Fruit fly (Drosophila melanogaster): Measurements from ENCODE around the gene CG13457.
A peak's percentile ranks its signal among the peaks of the same experiment; 100 is the strongest.

Gene CG13457

DNA sequence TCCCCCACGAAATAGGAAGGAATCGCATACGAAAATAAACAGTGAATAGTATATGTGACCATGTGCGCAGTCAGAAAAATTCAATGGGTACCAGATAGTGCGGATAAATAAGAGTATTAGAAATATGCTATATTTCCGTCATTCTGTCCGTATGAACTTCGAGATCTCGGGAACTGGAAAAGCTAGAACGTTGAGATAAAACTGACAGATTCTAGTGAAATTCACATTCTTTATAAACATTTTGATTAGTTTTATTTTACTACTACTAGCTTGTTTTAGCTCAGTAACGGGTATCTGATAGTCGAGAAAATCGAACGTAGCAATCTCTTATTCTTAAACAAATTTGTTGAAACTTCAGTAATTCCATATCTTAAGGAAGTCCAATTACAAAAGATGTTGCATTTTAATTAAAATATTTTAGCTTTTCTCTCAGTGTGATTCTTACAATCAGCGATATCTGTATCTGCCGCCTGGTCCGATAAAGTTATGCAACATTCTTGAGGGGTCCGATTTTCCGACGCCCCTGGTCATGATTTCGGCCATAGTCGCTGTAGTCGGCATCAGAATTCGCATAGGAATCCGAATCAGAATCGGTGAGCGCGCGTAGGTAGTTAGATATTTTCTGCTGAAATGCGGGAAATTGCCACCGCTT is 41.4 kb upstream of the CG13457 start:
- TF ChIP-seq lola (GFP tag; optimal IDR thresholded peaks at IDR 0.05) (no peak), pan (optimal IDR thresholded peaks at IDR 0.05) (no peak), usp (GFP tag; optimal IDR thresholded peaks at IDR 0.05) (no peak)

dm6 chr3L:15171769-15172403 is 40.7 kb upstream of the CG13457 start:
- TF ChIP-seq Dif (GFP tag; optimal IDR thresholded peaks at IDR 0.05; ENCODE audit: partially characterized antibody) (no peak), tai (GFP tag; optimal IDR thresholded peaks at IDR 0.05) (no peak), Hr78 (GFP tag; optimal IDR thresholded peaks at IDR 0.05) (no peak), Jra (GFP tag; optimal IDR thresholded peaks at IDR 0.05) (no peak), Hr83 (GFP tag; optimal IDR thresholded peaks at IDR 0.05; ENCODE audit: poor library complexity, severe bottlenecking) (no peak), Hnf4 (GFP tag; optimal IDR thresholded peaks at IDR 0.05) (no peak), Vsx2 (GFP tag; optimal IDR thresholded peaks at IDR 0.05; ENCODE audit: partially characterized antibody) (no peak), Mio (GFP tag; optimal IDR thresholded peaks at IDR 0.05) (no peak), dmrt93B (GFP tag; optimal IDR thresholded peaks at IDR 0.05) (no peak), CG32264 (GFP tag; optimal IDR thresholded peaks at IDR 0.05) (no peak), usp (GFP tag; optimal IDR thresholded peaks at IDR 0.05) (no peak), pan (optimal IDR thresholded peaks at IDR 0.05) (no peak), Rel (GFP tag; optimal IDR thresholded peaks at IDR 0.05) (no peak), Rel (tag; optimal IDR thresholded peaks at IDR 0.05) (no peak), woc (GFP tag; optimal IDR thresholded peaks at IDR 0.05) (no peak), psq (GFP tag; optimal IDR thresholded peaks at IDR 0.05) (no peak), Abd-B (GFP tag; optimal IDR thresholded peaks at IDR 0.05) (no peak), CrebA (GFP tag; optimal IDR thresholded peaks at IDR 0.05; ENCODE audit: borderline replicate concordance) (no peak), sage (GFP tag; optimal IDR thresholded peaks at IDR 0.05) (no peak), lola (GFP tag; optimal IDR thresholded peaks at IDR 0.05) (no peak)

DNA sequence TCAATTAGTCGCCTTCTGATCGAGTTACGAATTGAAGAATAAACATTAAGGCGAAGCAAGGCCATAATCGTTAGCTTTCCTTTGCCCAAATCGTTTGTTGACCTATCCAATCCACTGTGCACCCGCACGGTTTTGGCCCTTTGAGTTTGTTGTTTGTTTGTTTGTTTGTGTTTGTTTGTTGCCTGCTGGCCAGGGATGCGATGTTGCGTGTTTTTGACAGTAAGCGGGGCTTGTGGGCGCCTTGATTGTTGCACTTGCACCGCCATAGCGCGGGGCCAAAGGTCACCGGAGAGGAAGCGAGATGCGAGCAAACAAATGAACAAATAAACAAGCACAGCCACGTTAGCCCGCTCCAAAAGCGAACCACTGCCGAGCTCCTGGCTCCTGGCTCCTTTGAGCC is 38.6 kb upstream of the CG13457 start:
- TF ChIP-seq sv (GFP tag; optimal IDR thresholded peaks at IDR 0.05): no peak
- TF ChIP-seq pan (optimal IDR thresholded peaks at IDR 0.05): no peak
- no peak for TF ChIP-seq Myc (optimal IDR thresholded peaks at IDR 0.05)
- TF ChIP-seq Mio (GFP tag; optimal IDR thresholded peaks at IDR 0.05): no peak
- no peak for TF ChIP-seq dsf (GFP tag; optimal IDR thresholded peaks at IDR 0.05; ENCODE audit: borderline replicate concordance)
- TF ChIP-seq Hr83 (GFP tag; optimal IDR thresholded peaks at IDR 0.05; ENCODE audit: poor library complexity, severe bottlenecking): no peak
- TF ChIP-seq h (GFP tag; optimal IDR thresholded peaks at IDR 0.05): no peak
- no peak for TF ChIP-seq lola (GFP tag; optimal IDR thresholded peaks at IDR 0.05)
- no peak for TF ChIP-seq GATAd (GFP tag; optimal IDR thresholded peaks at IDR 0.05)
- TF ChIP-seq usp (GFP tag; optimal IDR thresholded peaks at IDR 0.05): no peak
- no peak for TF ChIP-seq woc (GFP tag; optimal IDR thresholded peaks at IDR 0.05)
- TF ChIP-seq Hr78 (GFP tag; optimal IDR thresholded peaks at IDR 0.05): no peak
- no peak for TF ChIP-seq HLH106 (tag; optimal IDR thresholded peaks at IDR 0.05)
- TF ChIP-seq Dif (GFP tag; optimal IDR thresholded peaks at IDR 0.05; ENCODE audit: partially characterized antibody): no peak
- TF ChIP-seq Rel (GFP tag; optimal IDR thresholded peaks at IDR 0.05): no peak
- no peak for TF ChIP-seq Rel (tag; optimal IDR thresholded peaks at IDR 0.05)

- peak; percentile 24 for TF ChIP-seq Dfd (GFP tag; optimal IDR thresholded peaks at IDR 0.05)
- TF ChIP-seq foxo (GFP tag; optimal IDR thresholded peaks at IDR 0.05): no peak
Measured at dm6 chr3L:15169010-15169409, 37.8 kb upstream of the CG13457 start.

- TF ChIP-seq dl (GFP tag; optimal IDR thresholded peaks at IDR 0.05; ENCODE audit: insufficient read depth in 1 of 2, partially characterized antibody in 2 of 2) (no peak), jim (GFP tag; optimal IDR thresholded peaks at IDR 0.05) (no peak), Sp1 (GFP tag; optimal IDR thresholded peaks at IDR 0.05) (no peak), Rel (GFP tag; optimal IDR thresholded peaks at IDR 0.05) (no peak), Rel (tag; optimal IDR thresholded peaks at IDR 0.05) (no peak), sv (GFP tag; optimal IDR thresholded peaks at IDR 0.05) (no peak), CG32264 (GFP tag; optimal IDR thresholded peaks at IDR 0.05) (no peak), ey (GFP tag; optimal IDR thresholded peaks at IDR 0.05) (no peak), pan (optimal IDR thresholded peaks at IDR 0.05) (no peak), Hnf4 (GFP tag; optimal IDR thresholded peaks at IDR 0.05) (no peak), HLH106 (tag; optimal IDR thresholded peaks at IDR 0.05) (no peak), dmrt93B (GFP tag; optimal IDR thresholded peaks at IDR 0.05) (no peak), Myc (optimal IDR thresholded peaks at IDR 0.05) (no peak), Mio (GFP tag; optimal IDR thresholded peaks at IDR 0.05) (no peak), N (GFP tag; optimal IDR thresholded peaks at IDR 0.05) (no peak), foxo (GFP tag; optimal IDR thresholded peaks at IDR 0.05) (no peak), tai (GFP tag; optimal IDR thresholded peaks at IDR 0.05) (no peak), fru (GFP tag; optimal IDR thresholded peaks at IDR 0.05) (no peak), psq (GFP tag; optimal IDR thresholded peaks at IDR 0.05) (no peak), Abd-B (GFP tag; optimal IDR thresholded peaks at IDR 0.05) (no peak), dsf (GFP tag; optimal IDR thresholded peaks at IDR 0.05; ENCODE audit: borderline replicate concordance) (no peak)
Measured at dm6 chr3L:15163414-15163813, 32.2 kb upstream of the CG13457 start, which contains the start of gene CG7011. CG7011 (minus strand) TSS chr3L:15163628.
